Fruit fly (Drosophila melanogaster) whole organism, embryonic: Measurements from ENCODE around the gene eIF2Bepsilon.

Source experiments
- Atf3 ChIP-seq: fragments of 200-800 bp; sonication (Bioruptor generic); optimal IDR thresholded peaks from 3 replicates; lab custom pipeline; 2016; ENCODE audit warnings: missing biosample characterization, missing genetic modification characterization
- BtbVII ChIP-seq: fragments of 200-800 bp; sonication (Bioruptor generic); optimal IDR thresholded peaks from 3 replicates; lab custom pipeline; 2017; ENCODE audit warnings: missing biosample characterization, mild to moderate bottlenecking, missing genetic modification characterization
- CG10209 ChIP-seq: fragments of 200-800 bp; sonication (Bioruptor generic); optimal IDR thresholded peaks from 3 replicates; lab custom pipeline; 2017; ENCODE audit warnings: missing biosample characterization, mild to moderate bottlenecking, missing genetic modification characterization, missing genetic modification reagents
- CG10267 ChIP-seq: fragments of 200-800 bp; sonication (Bioruptor generic); optimal IDR thresholded peaks from 2 replicates; lab custom pipeline; 2018; ENCODE audit warnings: missing biosample characterization, mild to moderate bottlenecking, missing genetic modification characterization, moderate library complexity
- CG10462 ChIP-seq: fragments of 200-800 bp; sonication (Bioruptor generic); optimal IDR thresholded peaks from 2 replicates; lab custom pipeline; 2016; ENCODE audit warnings: missing biosample characterization, missing genetic modification characterization
- CG11695 ChIP-seq: fragments of 200-800 bp; sonication (Bioruptor generic); IDR thresholded peaks from 3 replicates; pipeline ENCODE4 v1.3.6; 2022; ENCODE audit warnings: missing biosample characterization, missing genetic modification characterization
- CG12744 ChIP-seq: fragments of 200-800 bp; sonication (Bioruptor generic); optimal IDR thresholded peaks from 2 replicates; lab custom pipeline; 2016; ENCODE audit warnings: missing biosample characterization, missing genetic modification characterization
- CG15073 ChIP-seq: fragments of 200-800 bp; sonication (Bioruptor generic); optimal IDR thresholded peaks from 2 replicates; lab custom pipeline; 2016; ENCODE audit warnings: missing biosample characterization, missing genetic modification characterization
- CG17612 ChIP-seq: fragments of 200-800 bp; sonication (Bioruptor generic); IDR thresholded peaks from 2 replicates; pipeline ENCODE4 v1.3.6; 2022; ENCODE audit warnings: missing biosample characterization, missing genetic modification characterization
- CG2116 ChIP-seq: fragments of 200-800 bp; sonication (Bioruptor generic); optimal IDR thresholded peaks from 3 replicates; lab custom pipeline; 2018; ENCODE audit warnings: missing biosample characterization, mild to moderate bottlenecking, missing genetic modification characterization
- CG2129 ChIP-seq: fragments of 200-800 bp; sonication (Bioruptor generic); IDR thresholded peaks from 2 replicates; pipeline ENCODE4 v1.3.6; 2022; ENCODE audit warnings: missing biosample characterization, missing genetic modification characterization; ENCODE audit not compliant: partially characterized antibody
- CG32772 ChIP-seq: fragments of 200-800 bp; sonication (Bioruptor generic); IDR thresholded peaks from 2 replicates; pipeline ENCODE4 v1.3.6; 2022; ENCODE audit warnings: missing biosample characterization, missing genetic modification characterization
- CG3726 ChIP-seq: fragments of 200-800 bp; sonication (Bioruptor generic); IDR thresholded peaks from 3 replicates; pipeline ENCODE4, ENCODE4 v1.3.6; 2022; ENCODE audit warnings: missing biosample characterization, missing genetic modification characterization
- CG7745 ChIP-seq: fragments of 200-800 bp; sonication (Bioruptor generic); optimal IDR thresholded peaks from 2 replicates; lab custom pipeline; 2018; ENCODE audit warnings: missing biosample characterization, mild to moderate bottlenecking, missing genetic modification characterization, moderate library complexity
- CG8290 ChIP-seq, 3 experiments: fragments of 200-800 bp; sonication (Bioruptor generic); optimal IDR thresholded peaks; 2 replicates each; lab custom pipeline; 2016 to 2019; ENCODE audit warnings: missing biosample characterization in 3 of 3, missing genetic modification characterization in 3 of 3, mild to moderate bottlenecking in 2 of 3, moderate library complexity in 1 of 3
- CG9727 ChIP-seq: fragments of 200-800 bp; sonication (Bioruptor generic); optimal IDR thresholded peaks from 3 replicates; lab custom pipeline; 2017; ENCODE audit warnings: missing biosample characterization, mild to moderate bottlenecking, missing genetic modification characterization
- CG9876 ChIP-seq: fragments of 200-800 bp; sonication (Bioruptor generic); optimal IDR thresholded peaks from 2 replicates; lab custom pipeline; 2016; ENCODE audit warnings: missing biosample characterization, missing genetic modification characterization
- CG9932 ChIP-seq: fragments of 200-800 bp; sonication (Bioruptor generic); IDR thresholded peaks from 2 replicates; pipeline ENCODE4 v1.3.6; 2022; ENCODE audit warnings: missing biosample characterization, missing genetic modification characterization
- CHES-1-like ChIP-seq: fragments of 200-800 bp; sonication (Bioruptor generic); optimal IDR thresholded peaks from 2 replicates; lab custom pipeline; 2016; ENCODE audit warnings: missing biosample characterization, missing genetic modification characterization
- D ChIP-seq, 2 experiments: fragments of 200-800 bp in 1 of 2; fragments of >200 bp in 1 of 2; sonication (Bioruptor generic) in 1 of 2; optimal IDR thresholded peaks; 2 replicates in 1 of 2; 3 replicates in 1 of 2; lab custom pipeline; 2017; ENCODE audit warnings: mild to moderate bottlenecking in 1 of 2, missing biosample characterization in 1 of 2, missing genetic modification characterization in 1 of 2, missing genetic modification reagents in 1 of 2
- Doc3 ChIP-seq: fragments of 200-800 bp; sonication (Bioruptor generic); IDR thresholded peaks from 3 replicates; pipeline ENCODE4 v1.3.6; 2022; ENCODE audit warnings: missing biosample characterization, missing genetic modification characterization; ENCODE audit not compliant: partially characterized antibody
- Hand ChIP-seq: fragments of 200-800 bp; sonication (Bioruptor generic); optimal IDR thresholded peaks from 2 replicates; lab custom pipeline; 2017; ENCODE audit warnings: mild to moderate bottlenecking, missing biosample characterization, missing genetic modification reagents, missing genetic modification characterization
- Hmx ChIP-seq: fragments of 200-800 bp; sonication (Bioruptor generic); optimal IDR thresholded peaks from 2 replicates; lab custom pipeline; 2016; ENCODE audit warnings: missing biosample characterization, missing genetic modification characterization
- Jarid2 ChIP-seq: fragments of 200-800 bp; sonication (Bioruptor generic); optimal IDR thresholded peaks from 3 replicates; lab custom pipeline; 2017; ENCODE audit warnings: mild to moderate bottlenecking, missing biosample characterization, missing genetic modification reagents, missing genetic modification characterization
- MESR4 ChIP-seq: fragments of 200-800 bp; sonication (Bioruptor generic); optimal IDR thresholded peaks from 2 replicates; lab custom pipeline; 2018; ENCODE audit warnings: missing biosample characterization, mild to moderate bottlenecking, missing genetic modification characterization, moderate library complexity
- MTF-1 ChIP-seq: fragments of 200-800 bp; sonication (Bioruptor generic); optimal IDR thresholded peaks from 2 replicates; lab custom pipeline; 2018; ENCODE audit warnings: missing biosample characterization, mild to moderate bottlenecking, missing genetic modification characterization, borderline replicate concordance
- Scr ChIP-seq: fragments of 200-800 bp; sonication (Bioruptor generic); IDR thresholded peaks from 2 replicates; pipeline ENCODE4 v1.3.6; 2022; ENCODE audit warnings: missing biosample characterization, missing genetic modification characterization; ENCODE audit not compliant: partially characterized antibody
- Sin3A ChIP-seq: fragments of >200 bp; optimal IDR thresholded peaks from 2 replicates; lab custom pipeline; 2018
- abd-A ChIP-seq: fragments of 200-800 bp; sonication (Bioruptor generic); optimal IDR thresholded peaks from 3 replicates; lab custom pipeline; 2019; ENCODE audit warnings: missing biosample characterization, mild to moderate bottlenecking, missing genetic modification characterization, moderate library complexity
- al ChIP-seq: fragments of 200-800 bp; sonication (Bioruptor generic); IDR thresholded peaks from 2 replicates; pipeline ENCODE4 v1.3.6; 2022; ENCODE audit warnings: missing biosample characterization, missing genetic modification characterization
- ato ChIP-seq: fragments of 200-800 bp; sonication (Bioruptor generic); IDR thresholded peaks from 2 replicates; pipeline ENCODE4 v1.3.6; 2022; ENCODE audit warnings: missing biosample characterization, missing genetic modification characterization; ENCODE audit not compliant: partially characterized antibody
- chn ChIP-seq: fragments of 200-800 bp; sonication (Bioruptor generic); optimal IDR thresholded peaks from 2 replicates; lab custom pipeline; 2016; ENCODE audit warnings: missing biosample characterization, missing genetic modification characterization
- corto ChIP-seq: fragments of 200-800 bp; sonication (Bioruptor generic); optimal IDR thresholded peaks from 2 replicates; lab custom pipeline; 2016; ENCODE audit warnings: missing biosample characterization, mild to moderate bottlenecking, missing genetic modification characterization, moderate library complexity
- crp ChIP-seq, 2 experiments: fragments of 200-800 bp; sonication (Bioruptor generic); optimal IDR thresholded peaks; 2 replicates in 1 of 2; 3 replicates in 1 of 2; lab custom pipeline; 2017; ENCODE audit warnings: missing biosample characterization in 2 of 2, missing genetic modification characterization in 2 of 2, mild to moderate bottlenecking in 1 of 2, moderate library complexity in 1 of 2
- fu2 ChIP-seq: fragments of 200-800 bp; sonication (Bioruptor generic); optimal IDR thresholded peaks from 2 replicates; lab custom pipeline; 2016; ENCODE audit warnings: missing biosample characterization, missing genetic modification characterization
- grau ChIP-seq: fragments of 200-800 bp; optimal IDR thresholded peaks from 3 replicates; lab custom pipeline; 2019; ENCODE audit warnings: missing biosample characterization, mild to moderate bottlenecking, missing genetic modification characterization, moderate library complexity
- jumu ChIP-seq: fragments of 200-800 bp; sonication (Bioruptor generic); optimal IDR thresholded peaks from 3 replicates; lab custom pipeline; 2016; ENCODE audit warnings: missing biosample characterization, missing genetic modification characterization
- knrl ChIP-seq: fragments of 200-800 bp; sonication (Bioruptor generic); IDR thresholded peaks from 3 replicates; pipeline ENCODE4 v1.3.6; 2022; ENCODE audit warnings: missing biosample characterization, missing genetic modification characterization; ENCODE audit not compliant: partially characterized antibody
- lilli ChIP-seq: fragments of 200-800 bp; sonication (Bioruptor generic); optimal IDR thresholded peaks from 3 replicates; lab custom pipeline; 2016; ENCODE audit warnings: missing biosample characterization, missing genetic modification characterization
- lola ChIP-seq, 3 experiments: fragments of >200 bp in 2 of 3; fragments of 200-800 bp in 1 of 3; sonication (Bioruptor generic) in 1 of 3; optimal IDR thresholded peaks; 2 replicates each; lab custom pipeline; 2017 to 2019; ENCODE audit warnings: missing biosample characterization in 3 of 3, missing genetic modification characterization in 3 of 3, mild to moderate bottlenecking in 1 of 3, moderate library complexity in 1 of 3
- pnt ChIP-seq: fragments of 200-800 bp; sonication (Bioruptor generic); optimal IDR thresholded peaks from 3 replicates; lab custom pipeline; 2016; ENCODE audit warnings: missing biosample characterization, missing genetic modification characterization
- pzg ChIP-seq: fragments of 200-800 bp; sonication (Bioruptor generic); optimal IDR thresholded peaks from 3 replicates; lab custom pipeline; 2018; ENCODE audit warnings: missing biosample characterization, mild to moderate bottlenecking, missing genetic modification characterization, moderate library complexity
- shn ChIP-seq: fragments of 200-800 bp; sonication (Bioruptor generic); optimal IDR thresholded peaks from 3 replicates; lab custom pipeline; 2016; ENCODE audit warnings: missing biosample characterization, missing genetic modification characterization
- stc ChIP-seq: fragments of 200-800 bp; sonication (Bioruptor generic); IDR thresholded peaks from 2 replicates; pipeline ENCODE4 v1.3.6; 2022; ENCODE audit warnings: missing biosample characterization, missing genetic modification characterization
- vvl ChIP-seq: fragments of 200-800 bp; sonication (Bioruptor generic); IDR thresholded peaks from 2 replicates; pipeline ENCODE4 v1.3.6; 2022; ENCODE audit warnings: missing biosample characterization, missing genetic modification characterization
- wor ChIP-seq: fragments of 200-800 bp; sonication (Bioruptor generic); IDR thresholded peaks from 2 replicates; pipeline ENCODE4 v1.3.6; 2022; ENCODE audit warnings: missing biosample characterization, missing genetic modification characterization
- zen2 ChIP-seq: fragments of 200-800 bp; sonication (Bioruptor generic); IDR thresholded peaks from 3 replicates; pipeline ENCODE4 v1.3.6; 2022; ENCODE audit warnings: missing biosample characterization, missing genetic modification characterization; ENCODE audit not compliant: partially characterized antibody

eIF2Bepsilon gene

dm6 chrX:1944245-1945114, 21.8 kb upstream of the eIF2Bepsilon start (continued):
- TF ChIP-seq CG10267 (no peak), lola (GFP tag; optimal IDR thresholded peaks at IDR 0.05; lab: Kevin White, UChicago) (peak in 1 of 3 experiments; percentile 7), jumu (GFP tag; lab: Kevin White, UChicago) (peak; percentile 36), CG9727 (GFP tag; lab: Kevin White, UChicago) (no peak), CG12744 (GFP tag; lab: Kevin White, UChicago) (no peak), CG11695 (GFP tag; lab: Robert Waterston, UW) (peak; percentile 47; the same call in 2 of the 3 replicates), grau (tag; lab: Kevin White, UChicago) (peak; percentile 52), fu2 (peak; percentile 42), Jarid2 (no peak), al (no peak), Sin3A (no peak), Hmx (GFP tag; lab: Kevin White, UChicago) (no peak), zen2 (GFP tag; lab: Robert Waterston, UW) (no peak), BtbVII (GFP tag; lab: Kevin White, UChicago) (no peak), CG15073 (GFP tag; lab: Kevin White, UChicago) (no peak), Atf3 (GFP tag; lab: Kevin White, UChicago) (peak; percentile 38), pnt (GFP tag; lab: Kevin White, UChicago) (peak; percentile 8), vvl (GFP tag; lab: Robert Waterston, UW) (peak; percentile 44; the same call in 1 of the 2 replicates), CG10462 (GFP tag; lab: Kevin White, UChicago) (no peak), CG9932 (peak; percentile 47), D (optimal IDR thresholded peaks at IDR 0.05; lab: Kevin White, UChicago) (no peak), D (GFP tag; optimal IDR thresholded peaks at IDR 0.05; lab: Kevin White, UChicago) (no peak), crp (GFP tag; optimal IDR thresholded peaks at IDR 0.05; lab: Kevin White, UChicago) (no peak), MESR4 (GFP tag; lab: Kevin White, UChicago) (no peak), CG32772 (GFP tag; lab: Robert Waterston, UW) (peak; percentile 45), chn (GFP tag; lab: Kevin White, UChicago) (peak; percentile 5), CG9876 (GFP tag; lab: Kevin White, UChicago) (peak; percentile 22), CG2116 (GFP tag; lab: Kevin White, UChicago) (no peak), ato (GFP tag; lab: Robert Waterston, UW) (no peak), wor (no peak), CHES-1-like (GFP tag; lab: Kevin White, UChicago) (no peak), lilli (peak; percentile 42), CG8290 (GFP tag; optimal IDR thresholded peaks at IDR 0.05; lab: Kevin White, UChicago) (no peak), CG8290 (tag; optimal IDR thresholded peaks at IDR 0.05; lab: Kevin White, UChicago) (peak in 1 of 2 experiments; percentile 62), abd-A (peak; percentile 5), CG3726 (GFP tag; lab: Robert Waterston, UW) (no peak), Hand (no peak), CG17612 (GFP tag; lab: Robert Waterston, UW) (no peak), knrl (GFP tag; lab: Robert Waterston, UW) (no peak), CG2129 (GFP tag; lab: Robert Waterston, UW) (no peak), stc (GFP tag; lab: Robert Waterston, UW) (no peak), CG7745 (tag; lab: Kevin White, UChicago) (no peak), corto (GFP tag; lab: Kevin White, UChicago) (no peak), shn (peak; percentile 31), Scr (no peak), CG10209 (GFP tag; lab: Kevin White, UChicago) (no peak), pzg (GFP tag; lab: Kevin White, UChicago) (no peak), MTF-1 (GFP tag; lab: Kevin White, UChicago) (no peak), Doc3 (GFP tag; lab: Robert Waterston, UW) (no peak)
